Fruit fly (Drosophila melanogaster): ENCODE measurements around the gene Pdp1.

The Pdp1 gene

DNA sequence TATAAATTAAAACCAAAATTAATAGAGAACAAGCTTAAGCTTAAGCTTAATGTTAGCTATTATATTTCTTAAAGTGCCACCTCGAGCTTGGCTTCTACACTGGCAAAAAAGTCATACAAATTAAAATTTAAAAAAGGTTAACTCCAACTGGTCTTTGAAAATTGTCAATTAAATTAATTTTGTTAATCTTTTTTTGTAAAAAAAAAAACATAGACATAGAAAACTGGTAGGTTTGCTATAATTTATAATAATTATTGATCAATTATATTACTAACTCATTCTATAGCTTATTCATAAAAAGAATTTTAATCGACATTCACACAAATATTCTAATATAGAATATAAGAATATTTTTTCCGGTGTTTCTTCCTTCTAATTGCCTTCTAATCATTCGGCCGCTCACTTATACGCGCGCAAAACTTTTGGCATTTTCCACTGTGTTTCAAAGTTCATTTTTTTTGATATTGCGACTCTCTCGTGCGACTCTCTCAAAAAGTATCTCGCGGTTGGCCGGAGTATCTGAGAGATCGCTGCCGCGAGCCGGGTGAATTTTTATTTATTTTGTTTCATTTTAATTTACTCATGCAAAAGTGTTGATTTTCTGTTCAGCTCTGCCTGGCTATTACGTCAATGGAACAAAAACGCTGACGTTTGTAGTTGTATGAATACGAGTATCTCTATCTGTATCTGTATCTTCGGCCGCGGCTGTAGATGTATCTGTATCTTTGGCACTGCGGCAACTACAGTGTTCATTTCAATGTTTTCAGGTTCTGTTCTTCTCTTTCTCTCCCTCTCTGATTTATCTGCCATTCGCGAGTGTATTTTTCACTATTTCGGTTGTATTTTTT, 11.2 kb downstream of the Pdp1 start (continued):
- TF ChIP-seq sna (GFP tag; IDR thresholded peaks at IDR 0.05; ENCODE audit: partially characterized antibody) (no peak), CG13123 (GFP tag; optimal IDR thresholded peaks at IDR 0.05) (peak; percentile 21), pan (optimal IDR thresholded peaks at IDR 0.05) (no peak), pan (GFP tag; optimal IDR thresholded peaks at IDR 0.05 in 1 of 2, IDR thresholded peaks at IDR 0.05 in 1 of 2) (peak in 1 of 2 experiments; percentile 82), Bgb (GFP tag; IDR thresholded peaks at IDR 0.05; ENCODE audit: partially characterized antibody) (no peak; the same call in 1 of the 2 replicates), CG30431 (GFP tag; optimal IDR thresholded peaks at IDR 0.05) (peak; percentile 59), zf30C (GFP tag; optimal IDR thresholded peaks at IDR 0.05) (peak; percentile 62), CG10543 (GFP tag; optimal IDR thresholded peaks at IDR 0.05) (peak; percentile 55), ssp (GFP tag; IDR thresholded peaks at IDR 0.05) (peak; percentile 72), pho (GFP tag; optimal IDR thresholded peaks at IDR 0.05) (peak; percentile 35), CG30020 (tag; optimal IDR thresholded peaks at IDR 0.05) (no peak), unc-4 (GFP tag; IDR thresholded peaks at IDR 0.05; ENCODE audit: partially characterized antibody) (no peak), jigr1 (GFP tag; IDR thresholded peaks at IDR 0.05) (peak; percentile 54; the same call in 2 of the 3 replicates), nmo (GFP tag; optimal IDR thresholded peaks at IDR 0.05) (peak; percentile 93), Dad (GFP tag; optimal IDR thresholded peaks at IDR 0.05) (no peak), CG15696 (tag; optimal IDR thresholded peaks at IDR 0.05) (peak; percentile 13), gcm2 (GFP tag; optimal IDR thresholded peaks at IDR 0.05) (no peak), Dbx (GFP tag; IDR thresholded peaks at IDR 0.05) (peak; percentile 86), CG10565 (GFP tag; optimal IDR thresholded peaks at IDR 0.05) (peak; percentile 7), toy (GFP tag; IDR thresholded peaks at IDR 0.05) (0 out of 2 replicates have a peak, but pooled peaks have one; percentile 35), trh (GFP tag; optimal IDR thresholded peaks at IDR 0.05) (peak; percentile 30), CG10366 (GFP tag; IDR thresholded peaks at IDR 0.05) (peak; percentile 48), pb (GFP tag; optimal IDR thresholded peaks at IDR 0.05) (no peak), Nf-YB (GFP tag; optimal IDR thresholded peaks at IDR 0.05) (peak; percentile 75), CG4730 (GFP tag; IDR thresholded peaks at IDR 0.05) (peak; percentile 55; the same call in 1 of the 2 replicates), Eip74EF (GFP tag; optimal IDR thresholded peaks at IDR 0.05) (peak in 1 of 2 experiments; percentile 79), CG16779 (GFP tag; IDR thresholded peaks at IDR 0.05) (no peak), CG3726 (GFP tag; IDR thresholded peaks at IDR 0.05) (no peak), Atf3 (GFP tag; optimal IDR thresholded peaks at IDR 0.05) (no peak), tio (GFP tag; optimal IDR thresholded peaks at IDR 0.05) (peak; percentile 88), lilli (GFP tag; optimal IDR thresholded peaks at IDR 0.05) (peak; percentile 65), CG43689 (GFP tag; IDR thresholded peaks at IDR 0.05) (peak; percentile 68; the same call in 1 of the 2 replicates), nerfin-1 (tag; optimal IDR thresholded peaks at IDR 0.05) (peak; percentile 64), maf-S (GFP tag; optimal IDR thresholded peaks at IDR 0.05) (no peak), Jarid2 (GFP tag; optimal IDR thresholded peaks at IDR 0.05) (peak; percentile 7), Stat92E (GFP tag; optimal IDR thresholded peaks at IDR 0.05) (no peak), Hr3 (GFP tag; optimal IDR thresholded peaks at IDR 0.05) (peak; percentile 81), peb (GFP tag; IDR thresholded peaks at IDR 0.05) (no peak), NC2α (GFP tag; optimal IDR thresholded peaks at IDR 0.05) (no peak), luna (GFP tag; optimal IDR thresholded peaks at IDR 0.05) (no peak), Nf-YC (tag; optimal IDR thresholded peaks at IDR 0.05) (peak; percentile 12), nau (GFP tag; optimal IDR thresholded peaks at IDR 0.05) (no peak), Opbp (GFP tag; IDR thresholded peaks at IDR 0.05; ENCODE audit: partially characterized antibody) (no peak), Dp (GFP tag; optimal IDR thresholded peaks at IDR 0.05) (no peak), ranshi (GFP tag; IDR thresholded peaks at IDR 0.05) (peak; percentile 87), CG3995 (GFP tag; optimal IDR thresholded peaks at IDR 0.05) (peak; percentile 7), zen (tag; optimal IDR thresholded peaks at IDR 0.05) (peak; percentile 50), zfh1 (GFP tag; IDR thresholded peaks at IDR 0.05) (peak; percentile 55; the same call in 1 of the 3 replicates)
